Fruit fly (Drosophila melanogaster): ENCODE results near the gene CG31381.

Gene CG31381

dm6 chr3R:24876843-24877457, at the start of gene CG31381, which contains the start of gene CG11089:
TSS of gene CG31381 (plus strand) at chr3R:24877045.
TSS of gene CG11089 (plus strand) at chr3R:24877045.
- no peak for TF ChIP-seq CG8478 (optimal IDR thresholded peaks at IDR 0.05)

- TF ChIP-seq CG8478 (optimal IDR thresholded peaks at IDR 0.05) (no peak), CTCF (optimal IDR thresholded peaks at IDR 0.05) (no peak)
These were observed 48.6 kb upstream of the CG31381 start, which contains the start of gene RabX4 for dm6 chr3R:24828234-24828633. TSS of gene RabX4 (minus strand) at chr3R:24828409.

- TF ChIP-seq CTCF (optimal IDR thresholded peaks at IDR 0.05) (peak in 1 of 2 experiments; percentile 10), CG8478 (optimal IDR thresholded peaks at IDR 0.05) (no peak)
These were observed 46.9 kb upstream of the CG31381 start, which contains the start of the genes Kaz and CG43273 for dm6 chr3R:24829887-24830351. TSS of gene Kaz (minus strand) at chr3R:24829959. TSS of gene CG43273 (plus strand) at chr3R:24830301.

dm6 chr3R:24833652-24834051, 43.2 kb upstream of the CG31381 start, which contains the start of gene sosie:
TSS of gene sosie (plus strand) at chr3R:24833952.
- TF ChIP-seq CG8478 (optimal IDR thresholded peaks at IDR 0.05) = no peak
- no peak for TF ChIP-seq CTCF (optimal IDR thresholded peaks at IDR 0.05)

dm6 chr3R:24841063-24841462, 35.8 kb upstream of the CG31381 start, which contains the start of gene CG33658:
TSS of gene CG33658 (minus strand) at chr3R:24841163.
- TF ChIP-seq CG8478 (optimal IDR thresholded peaks at IDR 0.05) (no peak), CTCF (optimal IDR thresholded peaks at IDR 0.05) (no peak)

dm6 chr3R:24841635-24842034, 35.2 kb upstream of the CG31381 start, which contains the start of gene Esp:
TSS of gene Esp (plus strand) at chr3R:24841935.
- TF ChIP-seq CG8478 (optimal IDR thresholded peaks at IDR 0.05) (no peak), CTCF (optimal IDR thresholded peaks at IDR 0.05) (no peak)

dm6 chr3R:24845148-24845547, 31.7 kb upstream of the CG31381 start:
- TF ChIP-seq CTCF (optimal IDR thresholded peaks at IDR 0.05) = no peak
- no peak for TF ChIP-seq CG8478 (optimal IDR thresholded peaks at IDR 0.05)

dm6 chr3R:24845952-24846848, 30.6 kb upstream of the CG31381 start:
- TF ChIP-seq CTCF (optimal IDR thresholded peaks at IDR 0.05) (no peak), CG8478 (optimal IDR thresholded peaks at IDR 0.05) (no peak)

dm6 chr3R:24850420-24850819, 26.4 kb upstream of the CG31381 start, which contains the start of gene CG7006:
TSS of gene CG7006 (plus strand) at chr3R:24850627.
- TF ChIP-seq CG8478 (optimal IDR thresholded peaks at IDR 0.05) (no peak), CTCF (optimal IDR thresholded peaks at IDR 0.05) (no peak)

dm6 chr3R:24851429-24851828, 25.4 kb upstream of the CG31381 start, which contains the start of gene Nct:
TSS of gene Nct (plus strand) at chr3R:24851601.
- TF ChIP-seq CTCF (optimal IDR thresholded peaks at IDR 0.05) = no peak
- no peak for TF ChIP-seq CG8478 (optimal IDR thresholded peaks at IDR 0.05)

dm6 chr3R:24856143-24856542, 20.7 kb upstream of the CG31381 start, which contains the start of gene HDAC11:
TSS of gene HDAC11 (minus strand) at chr3R:24856243.
- TF ChIP-seq CG8478 (optimal IDR thresholded peaks at IDR 0.05) = no peak
- no peak for TF ChIP-seq CTCF (optimal IDR thresholded peaks at IDR 0.05)

dm6 chr3R:24857459-24857858, 19.4 kb upstream of the CG31381 start, which contains the start of gene CAH4:
TSS of gene CAH4 (minus strand) at chr3R:24857559.
- TF ChIP-seq CTCF (optimal IDR thresholded peaks at IDR 0.05) (no peak), CG8478 (optimal IDR thresholded peaks at IDR 0.05) (no peak)

dm6 chr3R:24859701-24860100, 17.1 kb upstream of the CG31381 start, which contains the start of gene ppk22:
TSS of gene ppk22 (minus strand) at chr3R:24859801.
- TF ChIP-seq CTCF (optimal IDR thresholded peaks at IDR 0.05) (no peak), CG8478 (optimal IDR thresholded peaks at IDR 0.05) (no peak)

dm6 chr3R:24860316-24860826, 16.5 kb upstream of the CG31381 start, which contains the start of gene CG13639:
TSS of gene CG13639 (minus strand) at chr3R:24860366.
- TF ChIP-seq CTCF (optimal IDR thresholded peaks at IDR 0.05) (no peak), CG8478 (optimal IDR thresholded peaks at IDR 0.05) (no peak)

- TF ChIP-seq CG8478 (optimal IDR thresholded peaks at IDR 0.05) = no peak
- no peak for TF ChIP-seq CTCF (optimal IDR thresholded peaks at IDR 0.05)
These were observed 14.8 kb upstream of the CG31381 start, which contains the start of gene CG13640 for dm6 chr3R:24862065-24862464. TSS of gene CG13640 (minus strand) at chr3R:24862165.

All from S2 (cell line).